Fruit fly (Drosophila melanogaster): ENCODE data around the gene pns.
A peak's percentile ranks its signal among the peaks of the same experiment; 100 is the strongest.

The pns gene

DNA sequence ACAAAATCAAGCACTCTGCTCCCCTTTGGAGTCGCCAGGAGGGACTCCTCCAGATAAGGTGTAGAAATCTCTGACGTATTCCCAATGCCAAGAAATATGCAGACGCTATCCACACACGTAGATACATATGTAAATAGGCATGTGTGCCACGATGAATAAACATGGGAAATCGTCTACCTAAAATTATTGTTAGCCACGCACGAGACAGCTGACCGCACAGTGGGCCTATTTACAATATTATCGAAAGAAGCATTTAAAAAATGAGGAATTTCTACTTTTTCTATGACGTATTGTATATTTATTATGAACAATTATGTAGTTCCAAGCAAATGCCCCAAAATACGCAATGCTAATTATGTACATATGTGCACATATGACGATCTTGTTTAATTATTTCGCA, 12.2 kb downstream of the pns start (continued):
- no peak for TF ChIP-seq CG1792 (GFP tag; optimal IDR thresholded peaks at IDR 0.05)
- TF ChIP-seq pita (GFP tag; optimal IDR thresholded peaks at IDR 0.05), result no peak
- no peak for TF ChIP-seq tna (GFP tag; IDR thresholded peaks at IDR 0.05; ENCODE audit: partially characterized antibody)
- 0 out of 3 replicates have a peak, but pooled peaks have one; percentile 11 for TF ChIP-seq sr (GFP tag; IDR thresholded peaks at IDR 0.05)
- TF ChIP-seq CG18011 (GFP tag; optimal IDR thresholded peaks at IDR 0.05), result no peak
- no peak for TF ChIP-seq ham (GFP tag; IDR thresholded peaks at IDR 0.05)
- TF ChIP-seq Abd-B (GFP tag; optimal IDR thresholded peaks at IDR 0.05), result no peak
- TF ChIP-seq H2.0 (GFP tag; IDR thresholded peaks at IDR 0.05), result no peak
- TF ChIP-seq Dad (GFP tag; optimal IDR thresholded peaks at IDR 0.05), result no peak
- TF ChIP-seq Deaf1 (tag; optimal IDR thresholded peaks at IDR 0.05), result no peak
- peak; percentile 22 for TF ChIP-seq CG4282 (GFP tag; optimal IDR thresholded peaks at IDR 0.05)
- TF ChIP-seq CG15479 (GFP tag; optimal IDR thresholded peaks at IDR 0.05), result no peak
- no peak for TF ChIP-seq CG3163 (GFP tag; optimal IDR thresholded peaks at IDR 0.05)
- no peak for TF ChIP-seq ase (GFP tag; IDR thresholded peaks at IDR 0.05)
- TF ChIP-seq CG15073 (GFP tag; optimal IDR thresholded peaks at IDR 0.05), result no peak
- no peak for TF ChIP-seq zfh2 (GFP tag; optimal IDR thresholded peaks at IDR 0.05)
- TF ChIP-seq Fer3 (tag; optimal IDR thresholded peaks at IDR 0.05), result peak; percentile 33
- TF ChIP-seq phol (tag; optimal IDR thresholded peaks at IDR 0.05), result peak; percentile 12
- no peak for TF ChIP-seq Dp (GFP tag; optimal IDR thresholded peaks at IDR 0.05)
- TF ChIP-seq abd-A (tag; optimal IDR thresholded peaks at IDR 0.05), result no peak
- TF ChIP-seq Hmx (GFP tag; optimal IDR thresholded peaks at IDR 0.05), result no peak
- no peak for TF ChIP-seq Stat92E (GFP tag; optimal IDR thresholded peaks at IDR 0.05)
- TF ChIP-seq zen2 (GFP tag; IDR thresholded peaks at IDR 0.05; ENCODE audit: partially characterized antibody), result no peak
- TF ChIP-seq CG5953 (GFP tag; IDR thresholded peaks at IDR 0.05), result no peak
- no peak for TF ChIP-seq CG4404 (GFP tag; IDR thresholded peaks at IDR 0.05)
- TF ChIP-seq vvl (GFP tag; IDR thresholded peaks at IDR 0.05), result peak; percentile 96
- no peak for TF ChIP-seq toy (GFP tag; IDR thresholded peaks at IDR 0.05)
- no peak for TF ChIP-seq Mes4 (GFP tag; optimal IDR thresholded peaks at IDR 0.05)
- no peak for TF ChIP-seq CG31224 (GFP tag; IDR thresholded peaks at IDR 0.05)
- no peak for TF ChIP-seq zf30C (GFP tag; optimal IDR thresholded peaks at IDR 0.05)
- no peak for TF ChIP-seq GATAe (GFP tag; conservative IDR thresholded peaks at IDR 0.05)
- no peak for TF ChIP-seq CG14710 (tag; optimal IDR thresholded peaks at IDR 0.05)
- no peak for TF ChIP-seq Hey (tag; optimal IDR thresholded peaks at IDR 0.05)
- no peak for TF ChIP-seq CG7372 (GFP tag; IDR thresholded peaks at IDR 0.05)
- peak; percentile 46 for TF ChIP-seq mirr (GFP tag; optimal IDR thresholded peaks at IDR 0.05)
- TF ChIP-seq Lpt (GFP tag; optimal IDR thresholded peaks at IDR 0.05), result no peak
- TF ChIP-seq pho (GFP tag; optimal IDR thresholded peaks at IDR 0.05), result no peak
- no peak for TF ChIP-seq CG8478 (optimal IDR thresholded peaks at IDR 0.05)
- no peak for TF ChIP-seq Sry-δ (GFP tag; optimal IDR thresholded peaks at IDR 0.05)
- TF ChIP-seq sens-2 (GFP tag; IDR thresholded peaks at IDR 0.05), result no peak; the same call in 1 of the 2 replicates
- TF ChIP-seq oc (tag; optimal IDR thresholded peaks at IDR 0.05), result no peak
- TF ChIP-seq CG34224 (GFP tag; IDR thresholded peaks at IDR 0.05; ENCODE audit: partially characterized antibody), result no peak
- TF ChIP-seq Trl (optimal IDR thresholded peaks at IDR 0.05), result no peak
- no peak for TF ChIP-seq Trl (GFP tag; optimal IDR thresholded peaks at IDR 0.05)
- no peak for TF ChIP-seq nom (GFP tag; optimal IDR thresholded peaks at IDR 0.05)
- no peak for TF ChIP-seq Nf-YC (tag; optimal IDR thresholded peaks at IDR 0.05)
- no peak for TF ChIP-seq HLH54F (GFP tag; optimal IDR thresholded peaks at IDR 0.05)
- TF ChIP-seq CG7357 (GFP tag; IDR thresholded peaks at IDR 0.05), result no peak
- TF ChIP-seq Meics (GFP tag; optimal IDR thresholded peaks at IDR 0.05), result peak; percentile 41
- TF ChIP-seq dm (GFP tag; optimal IDR thresholded peaks at IDR 0.05), result no peak
- no peak for TF ChIP-seq CG17912 (GFP tag; optimal IDR thresholded peaks at IDR 0.05)
- no peak for TF ChIP-seq hth (optimal IDR thresholded peaks at IDR 0.05)
- TF ChIP-seq CG13624 (GFP tag; optimal IDR thresholded peaks at IDR 0.05), result peak; percentile 13

All from whole organism, embryonic.